Worm (Caenorhabditis elegans) whole organism, L3 larva: ENCODE results near the gene slcr-46.3.

Source experiments
- ama-1 ChIP-seq: fragments of 150-350 bp; optimal IDR thresholded peaks from 2 replicates; lab custom pipeline; 2018
- egl-27 ChIP-seq: sonication (generic microtip); optimal IDR thresholded peaks from 4 replicates; lab custom pipeline; 2017; ENCODE audit warnings: missing biosample characterization, missing genetic modification reagents, missing genetic modification characterization
- elt-2 ChIP-seq: sonication (generic microtip); optimal IDR thresholded peaks from 2 replicates; lab custom pipeline; 2016; ENCODE audit warnings: missing genetic modification reagents, mild to moderate bottlenecking, missing genetic modification characterization, missing compliant biosample characterization
- elt-3 ChIP-seq, 3 experiments: fragments of 150-350 bp in 1 of 3; sonication (generic microtip) in 2 of 3; optimal IDR thresholded peaks; 2 replicates in 2 of 3; 4 replicates in 1 of 3; lab custom pipeline; 2014 to 2017; ENCODE audit warnings: missing biosample characterization in 3 of 3, missing genetic modification characterization in 3 of 3
- lin-15B ChIP-seq: fragments of 150-350 bp; optimal IDR thresholded peaks from 2 replicates; lab custom pipeline; 2014; ENCODE audit warnings: missing biosample characterization, missing genetic modification characterization
- mdl-1 ChIP-seq: fragments of 150-350 bp; optimal IDR thresholded peaks from 2 replicates; lab custom pipeline; 2014; ENCODE audit warnings: missing biosample characterization, missing genetic modification characterization
- nfya-1 ChIP-seq: sonication (generic microtip); optimal IDR thresholded peaks from 2 replicates; lab custom pipeline; 2017; ENCODE audit warnings: missing genetic modification characterization, mild to moderate bottlenecking, missing compliant biosample characterization, antibody characterized with exemption, moderate library complexity; ENCODE audit not compliant: insufficient read depth
- nhr-11 ChIP-seq: fragments of 150-350 bp; optimal IDR thresholded peaks from 2 replicates; lab custom pipeline; 2014; ENCODE audit warnings: missing biosample characterization, missing genetic modification characterization
- nhr-77 ChIP-seq: fragments of 150-350 bp; optimal IDR thresholded peaks from 2 replicates; lab custom pipeline; 2014; ENCODE audit warnings: missing biosample characterization, missing genetic modification characterization
- skn-1 ChIP-seq: fragments of 150-350 bp; optimal IDR thresholded peaks from 2 replicates; lab custom pipeline; 2014; ENCODE audit warnings: missing biosample characterization, missing genetic modification characterization
- snpc-4 ChIP-seq: fragments of 150-350 bp; optimal IDR thresholded peaks from 2 replicates; lab custom pipeline; 2014; ENCODE audit warnings: missing biosample characterization, missing genetic modification characterization
- tbx-2 ChIP-seq: sonication (generic microtip); optimal IDR thresholded peaks from 2 replicates; lab custom pipeline; 2016; ENCODE audit warnings: mild to moderate bottlenecking, missing genetic modification characterization, missing compliant biosample characterization
- unc-39 ChIP-seq: sonication (generic microtip); optimal IDR thresholded peaks from 4 replicates; lab custom pipeline; 2017; ENCODE audit warnings: missing biosample characterization, missing genetic modification characterization
- unc-62 ChIP-seq: fragments of 150-350 bp; sonication (generic microtip); optimal IDR thresholded peaks from 4 replicates; lab custom pipeline; 2014; ENCODE audit warnings: missing biosample characterization, missing genetic modification reagents, missing genetic modification characterization

DNA sequence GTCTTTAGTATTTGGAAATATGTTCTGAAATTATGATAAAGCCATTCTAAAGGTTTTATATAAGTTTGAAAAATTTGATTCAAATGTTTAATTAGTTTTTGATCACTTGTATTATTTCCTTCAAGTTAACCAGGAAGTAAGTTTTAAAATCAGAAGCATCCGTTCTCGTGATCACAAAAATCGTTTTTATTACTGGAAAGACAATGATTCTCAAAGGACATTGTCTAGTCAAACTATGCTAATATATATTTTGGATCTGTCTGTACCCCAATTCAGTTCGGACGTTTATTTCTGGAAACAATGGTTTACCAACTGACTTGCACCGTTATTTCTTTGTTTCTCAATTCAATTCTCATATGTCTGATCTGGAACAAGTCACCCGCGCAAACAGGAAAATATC lies 7.5 kb downstream of the slcr-46.3 start, which contains the start of gene str-188:
- TF ChIP-seq tbx-2 (tag; lab: Kevin White, UChicago): no peak
- no peak for TF ChIP-seq egl-27 (tag; lab: Kevin White, UChicago)
- TF ChIP-seq elt-2 (tag; lab: Kevin White, UChicago): no peak
- TF ChIP-seq nhr-11 (tag; lab: Kevin White, UChicago): no peak
- no peak for TF ChIP-seq mdl-1 (tag; lab: Kevin White, UChicago)
- no peak for TF ChIP-seq nhr-77 (tag; lab: Kevin White, UChicago)
- TF ChIP-seq skn-1: no peak
- TF ChIP-seq unc-62: no peak
- TF ChIP-seq unc-39 (tag; lab: Kevin White, UChicago): no peak
- no peak for TF ChIP-seq ama-1 (lab: Kevin White, UChicago)
- no peak for TF ChIP-seq nfya-1 (tag; lab: Kevin White, UChicago)
- TF ChIP-seq snpc-4: no peak
- no peak for TF ChIP-seq lin-15B
- TF ChIP-seq elt-3 (tag; optimal IDR thresholded peaks at IDR 0.05; lab: Kevin White, UChicago): no peak
